Fruit fly (Drosophila melanogaster): ENCODE results near the gene CG5111.

CG5111 gene

DNA sequence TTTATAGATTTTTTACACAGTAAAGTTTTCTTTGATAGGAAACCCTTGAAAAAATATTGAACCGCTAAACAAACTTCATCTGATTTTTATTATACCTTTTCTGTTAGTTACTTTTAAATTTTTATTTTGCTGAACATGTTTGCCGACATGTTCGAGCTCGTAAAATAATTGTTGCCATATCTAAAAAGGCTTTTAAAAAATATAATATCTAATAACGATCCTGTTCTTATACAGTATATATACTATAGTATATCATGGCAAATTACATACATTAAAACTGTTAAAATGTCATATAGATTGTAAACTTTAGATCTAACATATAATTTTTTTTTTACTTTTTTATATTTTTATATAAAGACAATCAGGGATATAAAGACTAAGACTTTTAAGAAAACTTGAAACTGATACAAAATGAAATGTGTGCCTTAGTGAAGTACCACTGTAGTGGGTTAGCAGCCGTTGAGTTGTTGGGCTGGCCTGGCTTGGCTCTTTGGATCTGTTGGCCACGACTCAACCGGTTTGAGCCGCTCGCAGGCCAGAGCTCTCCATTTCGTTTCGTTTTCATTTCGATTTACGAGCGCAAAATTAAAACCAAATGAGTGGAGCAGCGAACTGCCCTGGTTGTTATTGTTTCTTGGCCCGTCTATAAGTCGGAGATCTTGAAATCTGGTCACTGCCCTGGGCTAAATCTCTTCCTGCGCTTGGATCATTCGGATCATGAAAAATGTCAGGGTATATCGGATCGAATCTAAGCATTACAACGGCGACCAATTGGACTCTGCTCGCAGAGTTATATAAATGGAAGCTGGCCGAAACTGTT lies 26.5 kb downstream of the CG5111 start (continued):
- TF ChIP-seq seq (GFP tag; IDR thresholded peaks at IDR 0.05) (no peak), sim (GFP tag; IDR thresholded peaks at IDR 0.05) (no peak), lola (GFP tag; optimal IDR thresholded peaks at IDR 0.05) (peak in 1 of 3 experiments; percentile 43), Hr39 (optimal IDR thresholded peaks at IDR 0.05) (no peak), ab (GFP tag; optimal IDR thresholded peaks at IDR 0.05) (no peak), CG6813 (GFP tag; optimal IDR thresholded peaks at IDR 0.05) (no peak), CG7928 (GFP tag; optimal IDR thresholded peaks at IDR 0.05) (no peak), row (GFP tag; IDR thresholded peaks at IDR 0.05) (peak; percentile 49), Rfx (GFP tag; IDR thresholded peaks at IDR 0.05) (peak; percentile 26; the same call in 1 of the 2 replicates), CG32532 (GFP tag; IDR thresholded peaks at IDR 0.05) (0 out of 2 replicates have a peak, but pooled peaks have one; percentile 35), HmgD (GFP tag; optimal IDR thresholded peaks at IDR 0.05) (no peak), CG12391 (tag; optimal IDR thresholded peaks at IDR 0.05) (peak; percentile 28), CG1832 (GFP tag; optimal IDR thresholded peaks at IDR 0.05) (no peak), pros (GFP tag; optimal IDR thresholded peaks at IDR 0.05) (no peak), CG1024 (GFP tag; IDR thresholded peaks at IDR 0.05) (no peak), CG3163 (GFP tag; optimal IDR thresholded peaks at IDR 0.05) (no peak), CG10979 (tag; optimal IDR thresholded peaks at IDR 0.05) (peak; percentile 21), CG11504 (tag; optimal IDR thresholded peaks at IDR 0.05) (peak; percentile 55), CG4730 (GFP tag; IDR thresholded peaks at IDR 0.05) (no peak), ken (GFP tag; IDR thresholded peaks at IDR 0.05) (no peak), bcd (GFP tag; optimal IDR thresholded peaks at IDR 0.05) (peak; percentile 11), grau (tag; optimal IDR thresholded peaks at IDR 0.05) (peak; percentile 88)

DNA sequence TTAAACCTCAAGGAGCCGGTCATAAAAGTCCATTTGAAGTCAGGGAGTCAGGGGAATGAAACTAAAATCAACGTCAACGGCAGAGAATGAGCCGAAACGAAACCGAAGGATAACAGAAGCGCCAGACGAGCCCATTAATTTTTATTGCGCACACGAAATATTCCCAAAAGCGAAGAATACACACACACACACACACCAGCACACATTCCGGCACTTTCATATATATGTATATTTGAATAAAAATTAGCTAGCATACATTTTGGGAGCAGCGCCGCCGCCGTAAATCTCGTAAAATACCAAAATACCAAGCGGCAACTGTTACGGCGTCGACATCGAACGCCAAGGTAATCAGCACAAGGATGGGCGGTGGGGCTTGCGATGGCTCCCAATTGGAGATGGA lies 33.1 kb downstream of the CG5111 start:
- TF ChIP-seq Deaf1 (tag; optimal IDR thresholded peaks at IDR 0.05), result peak; percentile 23
- TF ChIP-seq CG15073 (GFP tag; optimal IDR thresholded peaks at IDR 0.05), result no peak
- TF ChIP-seq Atf3 (GFP tag; optimal IDR thresholded peaks at IDR 0.05), result no peak
- peak; percentile 26 for TF ChIP-seq sd (tag; optimal IDR thresholded peaks at IDR 0.05)
- TF ChIP-seq vnd (GFP tag; IDR thresholded peaks at IDR 0.05; ENCODE audit: partially characterized antibody), result no peak
- no peak for TF ChIP-seq CG2875 (GFP tag; optimal IDR thresholded peaks at IDR 0.05)
- TF ChIP-seq kni (GFP tag; optimal IDR thresholded peaks at IDR 0.05), result no peak
- no peak for TF ChIP-seq NC2α (GFP tag; optimal IDR thresholded peaks at IDR 0.05)
- no peak for TF ChIP-seq phol (tag; optimal IDR thresholded peaks at IDR 0.05)
- no peak for TF ChIP-seq CG31388 (GFP tag; optimal IDR thresholded peaks at IDR 0.05)
- TF ChIP-seq Jarid2 (GFP tag; optimal IDR thresholded peaks at IDR 0.05), result no peak
- peak; percentile 93 for TF ChIP-seq abd-A (tag; optimal IDR thresholded peaks at IDR 0.05)
- TF ChIP-seq twi (tag; optimal IDR thresholded peaks at IDR 0.05), result peak; percentile 68
- peak; percentile 51 for TF ChIP-seq cg (GFP tag; optimal IDR thresholded peaks at IDR 0.05)
- TF ChIP-seq CG11456 (GFP tag; IDR thresholded peaks at IDR 0.05), result no peak
- TF ChIP-seq Hr51 (GFP tag; optimal IDR thresholded peaks at IDR 0.05), result peak in 1 of 2 experiments; percentile 23
- no peak for TF ChIP-seq az2 (GFP tag; optimal IDR thresholded peaks at IDR 0.05)
- TF ChIP-seq CG13894 (tag; optimal IDR thresholded peaks at IDR 0.05), result peak; percentile 3
- no peak for TF ChIP-seq CG8281 (tag; optimal IDR thresholded peaks at IDR 0.05)

All from whole organism, embryonic.